Fruit fly (Drosophila melanogaster) whole organism, embryonic: ENCODE data around the gene CG32106.

ENCODE experiments used
- Abd-B ChIP-seq: fragments of 200-800 bp; sonication (Bioruptor generic); optimal IDR thresholded peaks from 2 replicates; lab custom pipeline; 2018; ENCODE audit warnings: missing biosample characterization, mild to moderate bottlenecking, missing genetic modification characterization, moderate library complexity
- Antp ChIP-seq: fragments of 200-800 bp; sonication (Bioruptor generic); optimal IDR thresholded peaks from 3 replicates; lab custom pipeline; 2016; ENCODE audit warnings: missing biosample characterization, missing genetic modification characterization
- B-H1 ChIP-seq: fragments of 200-800 bp; sonication (Bioruptor generic); IDR thresholded peaks from 3 replicates; pipeline ENCODE4 v1.3.6; 2022; ENCODE audit warnings: missing biosample characterization, missing genetic modification characterization
- Bdp1 ChIP-seq: fragments of 200-800 bp; sonication (Bioruptor generic); optimal IDR thresholded peaks from 3 replicates; lab custom pipeline; 2016; ENCODE audit warnings: missing biosample characterization, missing genetic modification characterization
- CG10209 ChIP-seq: fragments of 200-800 bp; sonication (Bioruptor generic); optimal IDR thresholded peaks from 3 replicates; lab custom pipeline; 2017; ENCODE audit warnings: missing biosample characterization, mild to moderate bottlenecking, missing genetic modification characterization, missing genetic modification reagents
- CG11560 ChIP-seq: fragments of 200-800 bp; sonication (Bioruptor generic); IDR thresholded peaks from 3 replicates; pipeline ENCODE4 v1.3.6; 2022; ENCODE audit warnings: missing biosample characterization, missing genetic modification characterization
- CG12391 ChIP-seq: fragments of 200-800 bp; sonication (Bioruptor generic); optimal IDR thresholded peaks from 3 replicates; lab custom pipeline; 2018; ENCODE audit warnings: missing biosample characterization, mild to moderate bottlenecking, missing genetic modification characterization, moderate library complexity
- CG13775 ChIP-seq: fragments of 200-800 bp; sonication (Bioruptor generic); optimal IDR thresholded peaks from 3 replicates; lab custom pipeline; 2017; ENCODE audit warnings: missing biosample characterization, mild to moderate bottlenecking, missing genetic modification characterization
- CG14014 ChIP-seq: fragments of 200-800 bp; sonication (Bioruptor generic); IDR thresholded peaks from 2 replicates; pipeline ENCODE4 v1.3.6; 2022; ENCODE audit warnings: missing biosample characterization, missing genetic modification characterization
- CG14667 ChIP-seq: fragments of 200-800 bp; sonication (Bioruptor generic); IDR thresholded peaks from 2 replicates; pipeline ENCODE4 v1.3.6; 2022; ENCODE audit warnings: missing biosample characterization, missing genetic modification characterization
- CG17612 ChIP-seq: fragments of 200-800 bp; sonication (Bioruptor generic); IDR thresholded peaks from 2 replicates; pipeline ENCODE4 v1.3.6; 2022; ENCODE audit warnings: missing biosample characterization, missing genetic modification characterization
- CG31224 ChIP-seq: fragments of 200-800 bp; sonication (Bioruptor generic); IDR thresholded peaks from 2 replicates; pipeline ENCODE4 v1.3.6; 2022; ENCODE audit warnings: missing biosample characterization, missing genetic modification characterization
- CG32532 ChIP-seq: fragments of 200-800 bp; sonication (Bioruptor generic); IDR thresholded peaks from 2 replicates; pipeline ENCODE4 v1.3.6; 2022; ENCODE audit warnings: missing biosample characterization, missing genetic modification characterization
- CG32772 ChIP-seq: fragments of 200-800 bp; sonication (Bioruptor generic); IDR thresholded peaks from 2 replicates; pipeline ENCODE4 v1.3.6; 2022; ENCODE audit warnings: missing biosample characterization, missing genetic modification characterization
- CG3847 ChIP-seq: fragments of 200-800 bp; sonication (Bioruptor generic); IDR thresholded peaks from 2 replicates; pipeline ENCODE4 v1.3.6; 2022; ENCODE audit warnings: missing biosample characterization, missing genetic modification characterization
- CG4282 ChIP-seq: fragments of 200-800 bp; sonication (Bioruptor generic); optimal IDR thresholded peaks from 2 replicates; lab custom pipeline; 2016; ENCODE audit warnings: missing biosample characterization, missing genetic modification characterization
- CG4730 ChIP-seq: fragments of 200-800 bp; sonication (Bioruptor generic); IDR thresholded peaks from 2 replicates; pipeline ENCODE4 v1.3.6; 2022; ENCODE audit warnings: missing biosample characterization, missing genetic modification characterization
- CG6854 ChIP-seq: fragments of 200-800 bp; sonication (Bioruptor generic); optimal IDR thresholded peaks from 3 replicates; lab custom pipeline; 2017; ENCODE audit warnings: missing biosample characterization, mild to moderate bottlenecking, missing genetic modification characterization
- Chrac-16 ChIP-seq: fragments of 200-800 bp; sonication (Bioruptor generic); optimal IDR thresholded peaks from 3 replicates; lab custom pipeline; 2016; ENCODE audit warnings: missing biosample characterization, missing genetic modification characterization
- CkIIα-i1 ChIP-seq: fragments of 200-800 bp; sonication (Bioruptor generic); IDR thresholded peaks from 2 replicates; pipeline ENCODE4 v1.3.6; 2022; ENCODE audit warnings: missing biosample characterization, missing genetic modification characterization
- CoRest ChIP-seq: fragments of 200-800 bp; sonication (Bioruptor generic); optimal IDR thresholded peaks from 3 replicates; lab custom pipeline; 2018; ENCODE audit warnings: missing biosample characterization, mild to moderate bottlenecking, missing genetic modification characterization, moderate library complexity
- CrebB ChIP-seq: fragments of 200-800 bp; sonication (Bioruptor generic); optimal IDR thresholded peaks from 3 replicates; lab custom pipeline; 2018; ENCODE audit warnings: missing biosample characterization, mild to moderate bottlenecking, missing genetic modification characterization
- Dll ChIP-seq: fragments of 200-800 bp; sonication (Bioruptor generic); IDR thresholded peaks from 4 replicates; pipeline ENCODE4 v1.3.6; 2022; ENCODE audit warnings: missing biosample characterization, missing genetic modification characterization; ENCODE audit not compliant: partially characterized antibody
- ERR ChIP-seq: fragments of 200-800 bp; sonication (Bioruptor generic); optimal IDR thresholded peaks from 2 replicates; lab custom pipeline; 2016; ENCODE audit warnings: missing biosample characterization, missing genetic modification characterization
- Fer1 ChIP-seq: fragments of 200-800 bp; sonication (Bioruptor generic); optimal IDR thresholded peaks from 2 replicates; lab custom pipeline; 2017; ENCODE audit warnings: missing biosample characterization, mild to moderate bottlenecking, missing genetic modification characterization
- Fer3 ChIP-seq: fragments of 200-800 bp; sonication (Bioruptor generic); optimal IDR thresholded peaks from 2 replicates; lab custom pipeline; 2018; ENCODE audit warnings: missing biosample characterization, mild to moderate bottlenecking, missing genetic modification characterization, moderate library complexity
- Gug ChIP-seq: fragments of 200-800 bp; sonication (Bioruptor generic); IDR thresholded peaks from 4 replicates; pipeline ENCODE4 v1.3.6; 2022; ENCODE audit warnings: missing biosample characterization, missing genetic modification characterization
- Hand ChIP-seq: fragments of 200-800 bp; sonication (Bioruptor generic); optimal IDR thresholded peaks from 2 replicates; lab custom pipeline; 2017; ENCODE audit warnings: mild to moderate bottlenecking, missing biosample characterization, missing genetic modification reagents, missing genetic modification characterization
- Lpt ChIP-seq: fragments of >200 bp; optimal IDR thresholded peaks from 2 replicates; lab custom pipeline; 2018; ENCODE audit warnings: missing biosample characterization, missing genetic modification characterization
- MESR4 ChIP-seq: fragments of 200-800 bp; sonication (Bioruptor generic); optimal IDR thresholded peaks from 2 replicates; lab custom pipeline; 2018; ENCODE audit warnings: missing biosample characterization, mild to moderate bottlenecking, missing genetic modification characterization, moderate library complexity
- Mad ChIP-seq: fragments of 200-800 bp; sonication (Bioruptor generic); optimal IDR thresholded peaks from 2 replicates; lab custom pipeline; 2016; ENCODE audit warnings: missing biosample characterization, missing genetic modification characterization
- Mrtf ChIP-seq: fragments of 200-800 bp; sonication (Bioruptor generic); IDR thresholded peaks from 3 replicates; pipeline ENCODE4 v1.3.6; 2022; ENCODE audit warnings: missing biosample characterization, missing genetic modification characterization
- Poxn ChIP-seq: fragments of 200-800 bp; sonication (Bioruptor generic); IDR thresholded peaks from 2 replicates; pipeline ENCODE4 v1.3.6; 2022; ENCODE audit warnings: missing biosample characterization, missing genetic modification characterization
- Six4 ChIP-seq: fragments of 200-800 bp; sonication (Bioruptor generic); optimal IDR thresholded peaks from 2 replicates; lab custom pipeline; 2016; ENCODE audit warnings: missing biosample characterization, missing genetic modification characterization
- Stat92E ChIP-seq, 3 experiments: fragments of >200 bp in 2 of 3; fragments of 200-800 bp in 1 of 3; sonication (Bioruptor generic) in 1 of 3; optimal IDR thresholded peaks; 2 replicates each; lab custom pipeline; 2017 to 2019; ENCODE audit warnings: missing biosample characterization in 3 of 3, missing genetic modification characterization in 3 of 3, mild to moderate bottlenecking in 1 of 3, moderate library complexity in 1 of 3
- TFAM ChIP-seq: fragments of 200-800 bp; sonication (Bioruptor generic); optimal IDR thresholded peaks from 2 replicates; lab custom pipeline; 2017; ENCODE audit warnings: missing biosample characterization, missing genetic modification characterization, inconsistent platforms
- ac ChIP-seq: fragments of 200-800 bp; sonication (Bioruptor generic); optimal IDR thresholded peaks from 3 replicates; lab custom pipeline; 2017; ENCODE audit warnings: missing biosample characterization, mild to moderate bottlenecking, missing genetic modification characterization
- ap ChIP-seq: fragments of 200-800 bp; sonication (Bioruptor generic); IDR thresholded peaks from 2 replicates; pipeline ENCODE4 v1.3.6; 2022; ENCODE audit warnings: missing biosample characterization, missing genetic modification characterization
- en ChIP-seq: fragments of 200-800 bp; sonication (Bioruptor generic); optimal IDR thresholded peaks from 2 replicates; lab custom pipeline; 2016; ENCODE audit warnings: missing biosample characterization, missing genetic modification characterization
- ewg ChIP-seq: fragments of 200-800 bp; sonication (Bioruptor generic); optimal IDR thresholded peaks from 3 replicates; lab custom pipeline; 2017; ENCODE audit warnings: mild to moderate bottlenecking, missing biosample characterization, missing genetic modification reagents, missing genetic modification characterization
- h ChIP-seq: fragments of >200 bp; optimal IDR thresholded peaks from 2 replicates; lab custom pipeline; 2017
- lmd ChIP-seq: fragments of 200-800 bp; sonication (Bioruptor generic); IDR thresholded peaks from 2 replicates; pipeline ENCODE4 v1.3.6; 2022; ENCODE audit warnings: missing biosample characterization, missing genetic modification characterization
- shn ChIP-seq: fragments of 200-800 bp; sonication (Bioruptor generic); optimal IDR thresholded peaks from 3 replicates; lab custom pipeline; 2016; ENCODE audit warnings: missing biosample characterization, missing genetic modification characterization
- sisA ChIP-seq: fragments of 200-800 bp; sonication (Bioruptor generic); IDR thresholded peaks from 2 replicates; pipeline ENCODE4 v1.3.6; 2022; ENCODE audit warnings: missing biosample characterization, missing genetic modification characterization
- slbo ChIP-seq: fragments of 200-800 bp; sonication (Bioruptor generic); IDR thresholded peaks from 2 replicates; pipeline ENCODE4 v1.3.6; 2022; ENCODE audit warnings: missing biosample characterization, missing genetic modification characterization
- slou ChIP-seq: fragments of 200-800 bp; sonication (Bioruptor generic); optimal IDR thresholded peaks from 3 replicates; lab custom pipeline; 2016; ENCODE audit warnings: missing biosample characterization, missing genetic modification characterization
- stc ChIP-seq: fragments of 200-800 bp; sonication (Bioruptor generic); IDR thresholded peaks from 2 replicates; pipeline ENCODE4 v1.3.6; 2022; ENCODE audit warnings: missing biosample characterization, missing genetic modification characterization
- stwl ChIP-seq: fragments of 200-800 bp; sonication (Bioruptor generic); optimal IDR thresholded peaks from 3 replicates; lab custom pipeline; 2018; ENCODE audit warnings: missing biosample characterization, mild to moderate bottlenecking, missing genetic modification characterization, moderate library complexity
- tup ChIP-seq: fragments of 200-800 bp; sonication (Bioruptor generic); optimal IDR thresholded peaks from 2 replicates; lab custom pipeline; 2016; ENCODE audit warnings: missing biosample characterization, mild to moderate bottlenecking, missing genetic modification characterization, moderate library complexity
- unpg ChIP-seq: fragments of 200-800 bp; sonication (Bioruptor generic); optimal IDR thresholded peaks from 3 replicates; lab custom pipeline; 2018; ENCODE audit warnings: missing biosample characterization, mild to moderate bottlenecking, missing genetic modification characterization, moderate library complexity

Gene CG32106

DNA sequence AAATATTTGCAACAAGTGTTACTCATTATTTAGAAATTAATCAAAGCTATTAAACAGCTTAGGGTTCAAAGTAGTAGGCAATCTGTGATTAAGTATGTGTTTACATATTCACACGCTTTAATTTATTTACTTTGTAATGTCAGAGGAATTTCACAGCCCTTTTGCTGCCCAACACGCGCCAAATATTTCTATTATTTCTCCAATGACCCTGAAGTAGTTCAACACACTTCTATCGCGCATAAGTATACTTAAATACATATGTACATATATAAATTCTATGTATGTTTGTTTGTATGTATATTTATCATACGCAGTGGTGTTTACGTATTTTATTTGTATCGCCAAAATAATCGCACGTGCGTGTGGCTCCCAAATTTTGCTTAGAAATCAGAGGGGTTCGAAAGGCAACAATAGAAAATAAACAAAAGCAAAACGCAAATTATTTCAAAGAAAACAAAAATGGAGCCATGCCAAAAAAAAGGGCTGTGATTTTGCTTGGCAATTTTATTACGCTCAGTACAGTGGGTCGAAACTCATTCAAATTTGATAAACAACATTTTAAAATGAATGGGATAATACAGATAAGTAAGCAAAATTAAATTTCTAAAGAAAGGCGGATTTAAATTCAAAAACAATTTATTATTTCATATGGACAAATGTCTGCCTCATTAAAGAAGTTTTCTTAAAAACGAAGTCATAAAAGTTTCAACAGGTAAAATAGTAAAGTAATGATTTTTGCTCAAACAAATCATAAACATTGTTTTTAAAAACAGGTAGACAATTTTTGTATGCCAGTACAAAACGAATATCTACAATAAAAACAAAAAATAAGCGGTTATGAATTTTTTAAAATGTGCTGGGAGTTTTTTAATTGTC lies 24.9 kb upstream of the CG32106 start (continued):
- TF ChIP-seq CG6854 (GFP tag; lab: Kevin White, UChicago): peak; percentile 6
- 0 out of 2 replicates have a peak, but pooled peaks have one; percentile 21 for TF ChIP-seq stc (GFP tag; lab: Robert Waterston, UW)
- peak; percentile 69 for TF ChIP-seq CoRest (tag; lab: Kevin White, UChicago)
- no peak for TF ChIP-seq Lpt (GFP tag; lab: Kevin White, UChicago)
- peak; percentile 65 for TF ChIP-seq slbo (GFP tag; lab: Robert Waterston, UW)
- TF ChIP-seq TFAM (GFP tag; lab: Kevin White, UChicago): no peak
- no peak for TF ChIP-seq Dll
- no peak for TF ChIP-seq en (GFP tag; lab: Kevin White, UChicago)
- peak; percentile 64; the same call in 1 of the 2 replicates for TF ChIP-seq CG32532 (GFP tag; lab: Robert Waterston, UW)
- no peak for TF ChIP-seq Gug
- TF ChIP-seq tup (GFP tag; lab: Kevin White, UChicago): no peak
- TF ChIP-seq Chrac-16 (GFP tag; lab: Kevin White, UChicago): peak; percentile 30
- TF ChIP-seq Stat92E (GFP tag; optimal IDR thresholded peaks at IDR 0.05; lab: Kevin White, UChicago): no peak
- peak; percentile 28 for TF ChIP-seq shn (GFP tag; lab: Kevin White, UChicago)
- peak; percentile 44 for TF ChIP-seq Fer3 (tag; lab: Kevin White, UChicago)
- no peak for TF ChIP-seq MESR4
- TF ChIP-seq CG4730 (GFP tag; lab: Robert Waterston, UW): no peak
- peak; percentile 17; the same call in 1 of the 2 replicates for TF ChIP-seq sisA
- TF ChIP-seq Poxn (GFP tag; lab: Robert Waterston, UW): no peak
- no peak for TF ChIP-seq Abd-B (GFP tag; lab: Kevin White, UChicago)
- TF ChIP-seq ewg (GFP tag; lab: Kevin White, UChicago): no peak
- no peak for TF ChIP-seq slou
- 0 out of 2 replicates have a peak, but pooled peaks have one; percentile 28 for TF ChIP-seq CG3847
- TF ChIP-seq B-H1: peak; percentile 28; the same call in 1 of the 3 replicates
- TF ChIP-seq CG13775 (GFP tag; lab: Kevin White, UChicago): peak; percentile 61
- TF ChIP-seq Antp: no peak
- TF ChIP-seq Mrtf: no peak
- peak; percentile 25 for TF ChIP-seq Six4
- TF ChIP-seq CG32772 (GFP tag; lab: Robert Waterston, UW): no peak
- TF ChIP-seq ap (GFP tag; lab: Robert Waterston, UW): no peak
- peak; percentile 49 for TF ChIP-seq unpg (GFP tag; lab: Kevin White, UChicago)
- peak; percentile 61 for TF ChIP-seq CG12391 (tag; lab: Kevin White, UChicago)
- TF ChIP-seq CG4282 (GFP tag; lab: Kevin White, UChicago): no peak
- TF ChIP-seq CG14667 (GFP tag; lab: Robert Waterston, UW): no peak
- TF ChIP-seq CG17612: no peak
- peak; percentile 31; the same call in 1 of the 2 replicates for TF ChIP-seq CG31224 (GFP tag; lab: Robert Waterston, UW)
- peak; percentile 53; the same call in 1 of the 2 replicates for TF ChIP-seq lmd (GFP tag; lab: Robert Waterston, UW)
- TF ChIP-seq Mad (GFP tag; lab: Kevin White, UChicago): no peak
- TF ChIP-seq ERR: no peak
- TF ChIP-seq Bdp1 (GFP tag; lab: Kevin White, UChicago): no peak
- TF ChIP-seq stwl (tag; lab: Kevin White, UChicago): no peak
- TF ChIP-seq Hand (GFP tag; lab: Kevin White, UChicago): peak; percentile 32
- TF ChIP-seq CkIIα-i1 (GFP tag; lab: Robert Waterston, UW): no peak
- no peak for TF ChIP-seq h (lab: Kevin White, UChicago)
- TF ChIP-seq ac (GFP tag; lab: Kevin White, UChicago): no peak
- TF ChIP-seq CG11560 (tag; lab: Robert Waterston, UW): no peak
- peak; percentile 42 for TF ChIP-seq CG10209
- no peak for TF ChIP-seq CrebB (tag; lab: Kevin White, UChicago)
- peak; percentile 41; the same call in 1 of the 2 replicates for TF ChIP-seq CG14014 (GFP tag; lab: Robert Waterston, UW)
- TF ChIP-seq Fer1 (GFP tag; lab: Kevin White, UChicago): no peak
